Worm (Caenorhabditis elegans) whole organism, mixed stage, embryonic: ENCODE results near the gene cox-10.

Experiments
- blmp-1 ChIP-seq: fragments of 150-350 bp; optimal IDR thresholded peaks from 2 replicates; lab custom pipeline; 2014; ENCODE audit warnings: missing biosample characterization, missing genetic modification characterization
- lsy-2 ChIP-seq: fragments of 150-350 bp; optimal IDR thresholded peaks from 2 replicates; lab custom pipeline; 2014; ENCODE audit warnings: missing biosample characterization, missing genetic modification characterization
- mep-1 ChIP-seq: fragments of 150-350 bp; optimal IDR thresholded peaks from 2 replicates; lab custom pipeline; 2017; ENCODE audit warnings: missing biosample characterization, missing genetic modification reagents, missing genetic modification characterization, inconsistent platforms
- nhr-12 ChIP-seq: fragments of 150-350 bp; optimal IDR thresholded peaks from 2 replicates; lab custom pipeline; 2014; ENCODE audit warnings: missing biosample characterization, missing genetic modification characterization
- nhr-76 ChIP-seq: sonication (generic microtip); optimal IDR thresholded peaks from 2 replicates; lab custom pipeline; 2017; ENCODE audit warnings: missing biosample characterization, missing genetic modification characterization
- pha-4 ChIP-seq: fragments of 150-350 bp; optimal IDR thresholded peaks from 2 replicates; lab custom pipeline; 2018; ENCODE audit warnings: missing biosample characterization, missing genetic modification reagents, missing genetic modification characterization
- sem-2 ChIP-seq: fragments of 200-800 bp; sonication (Bioruptor generic); optimal IDR thresholded peaks from 2 replicates; lab custom pipeline; 2018; ENCODE audit warnings: mild to moderate bottlenecking, missing genetic modification characterization, missing compliant biosample characterization
- unc-39 ChIP-seq: fragments of 150-350 bp; optimal IDR thresholded peaks from 2 replicates; lab custom pipeline; 2014; ENCODE audit warnings: missing biosample characterization, missing genetic modification characterization
- unc-62 ChIP-seq: fragments of 150-350 bp; optimal IDR thresholded peaks from 2 replicates; lab custom pipeline; 2014; ENCODE audit warnings: missing biosample characterization, missing genetic modification reagents, missing genetic modification characterization

- no peak for TF ChIP-seq nhr-76 (tag; lab: Kevin White, UChicago)
- TF ChIP-seq sem-2 (GFP tag; lab: Kevin White, UChicago) = no peak
- no peak for TF ChIP-seq unc-39 (tag; lab: Kevin White, UChicago)
- no peak for TF ChIP-seq pha-4 (tag; lab: Kevin White, UChicago)
- no peak for TF ChIP-seq nhr-12 (tag; lab: Kevin White, UChicago)
- no peak for TF ChIP-seq unc-62 (GFP tag; lab: Kevin White, UChicago)
- no peak for TF ChIP-seq mep-1
- no peak for TF ChIP-seq lsy-2 (tag; lab: Kevin White, UChicago)
- no peak for TF ChIP-seq blmp-1 (tag; lab: Kevin White, UChicago)
Measured at ce11 chrII:12636602-12637001, 43.2 kb upstream of the cox-10 start, which contains the start of gene nhr-234.
